Fruit fly (Drosophila melanogaster) whole organism, embryonic: ENCODE measurements around the gene CG13455.

Experiments
- CG10209 ChIP-seq: fragments of 200-800 bp; sonication (Bioruptor generic); optimal IDR thresholded peaks from 3 replicates; lab custom pipeline; 2017; ENCODE audit warnings: missing biosample characterization, mild to moderate bottlenecking, missing genetic modification characterization, missing genetic modification reagents
- CG11695 ChIP-seq: fragments of 200-800 bp; sonication (Bioruptor generic); IDR thresholded peaks from 3 replicates; pipeline ENCODE4 v1.3.6; 2022; ENCODE audit warnings: missing biosample characterization, missing genetic modification characterization
- CG12236 ChIP-seq: fragments of 200-800 bp; sonication (Bioruptor generic); optimal IDR thresholded peaks from 2 replicates; lab custom pipeline; 2016; ENCODE audit warnings: missing biosample characterization, missing genetic modification characterization
- CG12744 ChIP-seq: fragments of 200-800 bp; sonication (Bioruptor generic); optimal IDR thresholded peaks from 2 replicates; lab custom pipeline; 2016; ENCODE audit warnings: missing biosample characterization, missing genetic modification characterization
- CG13775 ChIP-seq: fragments of 200-800 bp; sonication (Bioruptor generic); optimal IDR thresholded peaks from 3 replicates; lab custom pipeline; 2017; ENCODE audit warnings: missing biosample characterization, mild to moderate bottlenecking, missing genetic modification characterization
- CG14710 ChIP-seq: fragments of 200-800 bp; sonication (Bioruptor generic); optimal IDR thresholded peaks from 3 replicates; lab custom pipeline; 2019; ENCODE audit warnings: missing biosample characterization, mild to moderate bottlenecking, missing genetic modification characterization, moderate library complexity
- CG17829 ChIP-seq: fragments of 200-800 bp; optimal IDR thresholded peaks from 2 replicates; lab custom pipeline; 2019; ENCODE audit warnings: missing biosample characterization, mild to moderate bottlenecking, missing genetic modification characterization, moderate library complexity
- CG18476 ChIP-seq: fragments of 200-800 bp; sonication (Bioruptor generic); optimal IDR thresholded peaks from 2 replicates; lab custom pipeline; 2016; ENCODE audit warnings: missing biosample characterization, mild to moderate bottlenecking, missing genetic modification characterization
- CG34376 ChIP-seq: fragments of 200-800 bp; sonication (Bioruptor generic); optimal IDR thresholded peaks from 2 replicates; lab custom pipeline; 2018; ENCODE audit warnings: missing biosample characterization, mild to moderate bottlenecking, missing genetic modification characterization
- CG4707 ChIP-seq: fragments of 200-800 bp; sonication (Bioruptor generic); optimal IDR thresholded peaks from 2 replicates; lab custom pipeline; 2018; ENCODE audit warnings: missing biosample characterization, mild to moderate bottlenecking, missing genetic modification characterization, moderate library complexity
- CG5180 ChIP-seq: fragments of 200-800 bp; sonication (Bioruptor generic); optimal IDR thresholded peaks from 3 replicates; lab custom pipeline; 2017; ENCODE audit warnings: missing biosample characterization, missing genetic modification characterization, mild to moderate bottlenecking, moderate library complexity, missing genetic modification reagents
- CG7928 ChIP-seq: fragments of 200-800 bp; sonication (Bioruptor generic); optimal IDR thresholded peaks from 2 replicates; lab custom pipeline; 2017; ENCODE audit warnings: missing biosample characterization, mild to moderate bottlenecking, missing genetic modification characterization
- CG9797 ChIP-seq: fragments of 200-800 bp; sonication (Bioruptor generic); optimal IDR thresholded peaks from 3 replicates; lab custom pipeline; 2018; ENCODE audit warnings: missing biosample characterization, mild to moderate bottlenecking, missing genetic modification characterization
- CG9876 ChIP-seq: fragments of 200-800 bp; sonication (Bioruptor generic); optimal IDR thresholded peaks from 2 replicates; lab custom pipeline; 2016; ENCODE audit warnings: missing biosample characterization, missing genetic modification characterization
- D19B ChIP-seq: fragments of 200-800 bp; sonication (Bioruptor generic); optimal IDR thresholded peaks from 2 replicates; lab custom pipeline; 2017; ENCODE audit warnings: missing biosample characterization, mild to moderate bottlenecking, missing genetic modification characterization
- H15 ChIP-seq: fragments of 200-800 bp; sonication (Bioruptor generic); IDR thresholded peaks from 3 replicates; pipeline ENCODE4 v1.3.6; 2022; ENCODE audit warnings: missing biosample characterization, missing genetic modification characterization
- Lim3 ChIP-seq: fragments of 200-800 bp; sonication (Bioruptor generic); IDR thresholded peaks from 2 replicates; pipeline ENCODE4 v1.3.6; 2022; ENCODE audit warnings: missing biosample characterization, missing genetic modification characterization
- Mes4 ChIP-seq: fragments of 200-800 bp; sonication (Bioruptor generic); optimal IDR thresholded peaks from 2 replicates; lab custom pipeline; 2016; ENCODE audit warnings: missing biosample characterization, missing genetic modification characterization
- Mrtf ChIP-seq: fragments of 200-800 bp; sonication (Bioruptor generic); IDR thresholded peaks from 3 replicates; pipeline ENCODE4 v1.3.6; 2022; ENCODE audit warnings: missing biosample characterization, missing genetic modification characterization
- NFAT ChIP-seq: fragments of 200-800 bp; sonication (Bioruptor generic); IDR thresholded peaks from 2 replicates; pipeline ENCODE4 v1.3.6; 2022; ENCODE audit warnings: missing biosample characterization, missing genetic modification characterization
- Pdp1 ChIP-seq, 2 experiments: fragments of 200-800 bp; sonication (Bioruptor generic); optimal IDR thresholded peaks; 3 replicates each; lab custom pipeline; 2016; ENCODE audit warnings: missing biosample characterization in 2 of 2, missing genetic modification characterization in 2 of 2, mild to moderate bottlenecking in 1 of 2, moderate library complexity in 1 of 2
- Ravus ChIP-seq: fragments of 200-800 bp; sonication (Bioruptor generic); IDR thresholded peaks from 2 replicates; pipeline ENCODE4 v1.3.6; 2022; ENCODE audit warnings: missing biosample characterization, missing genetic modification characterization
- Rx ChIP-seq: fragments of 200-800 bp; sonication (Bioruptor generic); IDR thresholded peaks from 2 replicates; pipeline ENCODE4 v1.3.6; 2022; ENCODE audit warnings: missing biosample characterization, missing genetic modification characterization
- abd-A ChIP-seq: fragments of 200-800 bp; sonication (Bioruptor generic); optimal IDR thresholded peaks from 3 replicates; lab custom pipeline; 2019; ENCODE audit warnings: missing biosample characterization, mild to moderate bottlenecking, missing genetic modification characterization, moderate library complexity
- ato ChIP-seq: fragments of 200-800 bp; sonication (Bioruptor generic); IDR thresholded peaks from 2 replicates; pipeline ENCODE4 v1.3.6; 2022; ENCODE audit warnings: missing biosample characterization, missing genetic modification characterization; ENCODE audit not compliant: partially characterized antibody
- cg ChIP-seq: fragments of 200-800 bp; sonication (Bioruptor generic); optimal IDR thresholded peaks from 3 replicates; lab custom pipeline; 2019; ENCODE audit warnings: missing biosample characterization, mild to moderate bottlenecking, missing genetic modification characterization, moderate library complexity
- chinmo ChIP-seq: fragments of 200-800 bp; sonication (Bioruptor generic); IDR thresholded peaks from 4 replicates; pipeline ENCODE4 v1.3.6; 2022; ENCODE audit warnings: missing biosample characterization, missing genetic modification characterization; ENCODE audit not compliant: partially characterized antibody
- dmrt99B ChIP-seq: fragments of 200-800 bp; sonication (Bioruptor generic); optimal IDR thresholded peaks from 2 replicates; lab custom pipeline; 2018; ENCODE audit warnings: missing biosample characterization, mild to moderate bottlenecking, missing genetic modification characterization, moderate library complexity
- esg ChIP-seq: fragments of 200-800 bp; sonication (Bioruptor generic); conservative IDR thresholded peaks from 2 replicates; pipeline ENCODE4 v1.3.6; 2022; ENCODE audit warnings: missing biosample characterization, missing genetic modification characterization
- fd96Cb ChIP-seq: fragments of 200-800 bp; sonication (Bioruptor generic); optimal IDR thresholded peaks from 2 replicates; lab custom pipeline; 2018; ENCODE audit warnings: missing biosample characterization, mild to moderate bottlenecking, missing genetic modification characterization, moderate library complexity
- gcm2 ChIP-seq: fragments of 200-800 bp; sonication (Bioruptor generic); optimal IDR thresholded peaks from 2 replicates; lab custom pipeline; 2016; ENCODE audit warnings: missing biosample characterization, missing genetic modification characterization
- gro ChIP-seq: fragments of 200-800 bp; sonication (Bioruptor generic); optimal IDR thresholded peaks from 2 replicates; lab custom pipeline; 2016; ENCODE audit warnings: missing biosample characterization, missing genetic modification characterization
- hbn ChIP-seq: fragments of 200-800 bp; sonication (Bioruptor generic); IDR thresholded peaks from 2 replicates; pipeline ENCODE4 v1.3.6; 2022; ENCODE audit warnings: missing biosample characterization, missing genetic modification characterization; ENCODE audit not compliant: partially characterized antibody
- peb ChIP-seq: fragments of 200-800 bp; sonication (Bioruptor generic); IDR thresholded peaks from 2 replicates; pipeline ENCODE4 v1.3.6; 2022; ENCODE audit warnings: missing biosample characterization, missing genetic modification characterization
- pnt ChIP-seq: fragments of 200-800 bp; sonication (Bioruptor generic); optimal IDR thresholded peaks from 3 replicates; lab custom pipeline; 2016; ENCODE audit warnings: missing biosample characterization, missing genetic modification characterization
- stc ChIP-seq: fragments of 200-800 bp; sonication (Bioruptor generic); IDR thresholded peaks from 2 replicates; pipeline ENCODE4 v1.3.6; 2022; ENCODE audit warnings: missing biosample characterization, missing genetic modification characterization
- tgo ChIP-seq: fragments of 200-800 bp; sonication (Bioruptor generic); IDR thresholded peaks from 3 replicates; pipeline ENCODE4 v1.3.6; 2022; ENCODE audit warnings: missing biosample characterization, missing genetic modification characterization
- tin ChIP-seq: fragments of 200-800 bp; sonication (Bioruptor generic); optimal IDR thresholded peaks from 3 replicates; lab custom pipeline; 2016; ENCODE audit warnings: missing biosample characterization, missing genetic modification characterization
- twi ChIP-seq: fragments of 200-800 bp; optimal IDR thresholded peaks from 2 replicates; lab custom pipeline; 2019; ENCODE audit warnings: missing biosample characterization, mild to moderate bottlenecking, missing genetic modification characterization, moderate library complexity
- tx ChIP-seq: fragments of 200-800 bp; sonication (Bioruptor generic); optimal IDR thresholded peaks from 2 replicates; lab custom pipeline; 2016; ENCODE audit warnings: missing biosample characterization, missing genetic modification characterization
- yki ChIP-seq: fragments of >200 bp; optimal IDR thresholded peaks from 3 replicates; lab custom pipeline; 2018

Gene CG13455

DNA sequence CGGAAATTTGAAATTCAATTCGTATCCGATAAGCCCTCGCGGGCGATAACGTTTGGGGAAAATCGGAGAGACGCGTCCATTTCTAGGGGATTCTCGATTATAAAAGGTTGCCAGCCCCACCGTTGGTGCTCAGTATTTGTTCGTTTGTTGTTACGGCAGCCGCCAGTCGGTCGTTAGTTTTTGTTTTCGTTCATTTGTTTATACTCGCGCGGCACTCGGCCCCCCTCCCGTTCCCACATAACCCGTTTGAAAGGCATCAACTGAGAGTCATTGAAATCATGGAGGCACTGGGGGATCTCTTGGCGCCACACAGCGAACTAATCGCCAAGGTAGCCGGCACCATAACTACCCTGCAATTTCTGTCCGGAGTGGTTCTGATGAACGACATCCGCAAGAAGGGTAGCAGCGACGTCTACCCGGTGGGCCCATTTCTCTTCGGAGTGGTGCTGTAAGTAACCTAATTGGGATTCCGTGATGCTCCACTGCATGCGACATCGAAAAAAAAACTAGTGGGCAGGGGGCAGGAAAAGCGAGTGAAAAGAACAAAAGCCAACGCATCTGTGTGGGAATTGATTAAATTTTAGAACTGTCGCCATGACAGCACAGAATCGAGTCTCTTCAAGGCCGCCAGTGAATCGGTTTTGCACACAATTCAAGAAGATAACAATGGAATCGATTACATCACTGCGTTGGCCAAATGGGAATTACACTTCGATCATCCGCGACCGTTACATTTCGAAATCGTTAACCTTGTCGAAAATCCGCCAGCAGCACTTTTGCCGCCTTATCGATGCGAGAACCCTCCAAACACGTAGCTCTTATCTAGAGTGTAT lies 4.7 kb downstream of the CG13455 start, which contains the start of gene CG7272 (continued):
- TF ChIP-seq chinmo (GFP tag; lab: Robert Waterston, UW) (peak; percentile 28; the same call in 1 of the 4 replicates), tin (GFP tag; lab: Kevin White, UChicago) (no peak), tgo (GFP tag; lab: Robert Waterston, UW) (no peak), Pdp1 (GFP tag; optimal IDR thresholded peaks at IDR 0.05; lab: Kevin White, UChicago) (peak in 1 of 2 experiments; percentile 78), pnt (GFP tag; lab: Kevin White, UChicago) (no peak), CG11695 (GFP tag; lab: Robert Waterston, UW) (no peak), ato (GFP tag; lab: Robert Waterston, UW) (peak; percentile 51; the same call in 1 of the 2 replicates), CG13775 (GFP tag; lab: Kevin White, UChicago) (peak; percentile 0), NFAT (peak; percentile 64; the same call in 1 of the 2 replicates), Ravus (GFP tag; lab: Robert Waterston, UW) (no peak), Rx (GFP tag; lab: Robert Waterston, UW) (no peak), cg (GFP tag; lab: Kevin White, UChicago) (no peak), CG34376 (GFP tag; lab: Kevin White, UChicago) (peak; percentile 52), Lim3 (GFP tag; lab: Robert Waterston, UW) (no peak), CG14710 (tag; lab: Kevin White, UChicago) (peak; percentile 29), CG5180 (GFP tag; lab: Kevin White, UChicago) (no peak), gro (no peak), CG9876 (GFP tag; lab: Kevin White, UChicago) (no peak), fd96Cb (tag; lab: Kevin White, UChicago) (no peak), twi (tag; lab: Kevin White, UChicago) (no peak), CG12236 (GFP tag; lab: Kevin White, UChicago) (no peak), abd-A (tag; lab: Kevin White, UChicago) (peak; percentile 55), tx (GFP tag; lab: Kevin White, UChicago) (no peak), hbn (GFP tag; lab: Robert Waterston, UW) (no peak), CG12744 (GFP tag; lab: Kevin White, UChicago) (no peak), gcm2 (GFP tag; lab: Kevin White, UChicago) (no peak), CG17829 (tag; lab: Kevin White, UChicago) (no peak), CG18476 (no peak), CG7928 (no peak), esg (GFP tag; lab: Robert Waterston, UW) (no peak), Mrtf (no peak), CG10209 (no peak), peb (GFP tag; lab: Robert Waterston, UW) (no peak), dmrt99B (no peak), CG9797 (GFP tag; lab: Kevin White, UChicago) (peak; percentile 22), stc (GFP tag; lab: Robert Waterston, UW) (no peak), yki (lab: Kevin White, UChicago) (no peak), H15 (no peak), Mes4 (GFP tag; lab: Kevin White, UChicago) (no peak), CG4707 (GFP tag; lab: Kevin White, UChicago) (no peak), D19B (GFP tag; lab: Kevin White, UChicago) (peak; percentile 95)
- TF ChIP-seq, all 482 proteins: peak for 130
